Fruit fly (Drosophila melanogaster) whole organism, pupa: ENCODE results near the gene cerv.

Source experiments
- CG13204 ChIP-seq: fragments of 200-800 bp; sonication (Bioruptor generic); optimal IDR thresholded peaks from 2 replicates; lab custom pipeline; 2018; ENCODE audit warnings: missing biosample characterization, mild to moderate bottlenecking, missing genetic modification characterization, moderate library complexity
- CG14655 ChIP-seq: fragments of 200-800 bp; sonication (Bioruptor generic); optimal IDR thresholded peaks from 3 replicates; lab custom pipeline; 2017; ENCODE audit warnings: mild to moderate bottlenecking, missing biosample characterization, missing genetic modification reagents, missing genetic modification characterization
- EcR ChIP-seq: fragments of 200-800 bp; sonication (Bioruptor generic); optimal IDR thresholded peaks from 3 replicates; lab custom pipeline; 2019; ENCODE audit warnings: missing biosample characterization, missing genetic modification characterization, mild to moderate bottlenecking, moderate library complexity, missing genetic modification reagents
- rn ChIP-seq: fragments of 200-800 bp; sonication (Bioruptor generic); IDR thresholded peaks from 2 replicates; pipeline ENCODE4 v1.3.6; 2022; ENCODE audit warnings: missing biosample characterization, missing genetic modification characterization

DNA sequence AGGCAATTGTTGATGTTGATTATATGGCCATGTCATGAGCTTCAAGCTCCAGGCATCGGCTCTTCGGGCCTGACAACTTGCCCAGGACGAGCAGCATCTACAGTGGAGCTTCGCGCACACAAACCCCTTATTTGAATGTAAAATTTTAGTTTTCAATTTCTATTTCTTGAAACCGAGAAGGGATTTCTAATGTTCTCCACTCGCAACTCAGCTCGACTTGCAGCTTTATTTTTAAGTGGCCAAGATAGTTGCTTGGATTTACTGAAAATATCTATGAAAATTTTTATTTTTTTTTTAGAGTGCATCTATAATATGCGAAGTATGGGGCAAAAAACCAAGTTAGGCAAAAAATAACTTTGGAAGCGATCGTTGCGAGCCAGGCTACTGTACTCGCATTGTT is 33.0 kb upstream of the cerv start:
- TF ChIP-seq CG14655 (GFP tag; lab: Kevin White, UChicago) = peak; percentile 61
- no peak for TF ChIP-seq rn (GFP tag; lab: Robert Waterston, UW)
- no peak for TF ChIP-seq EcR (GFP tag; lab: Kevin White, UChicago)
- no peak for TF ChIP-seq CG13204
